Fruit fly (Drosophila melanogaster): ENCODE measurements around the gene RpS27.

Gene RpS27

dm6 chr3R:25262322-25262761 is 15.0 kb upstream of the RpS27 start, which contains the start of the genes Kdsr and CG11858 (continued):
- peak; percentile 3 for TF ChIP-seq pb (GFP tag; optimal IDR thresholded peaks at IDR 0.05)
- peak; percentile 12 for TF ChIP-seq HHEX (GFP tag; optimal IDR thresholded peaks at IDR 0.05)
- peak; percentile 16 for TF ChIP-seq Camta (GFP tag; optimal IDR thresholded peaks at IDR 0.05)
- peak; percentile 40 for TF ChIP-seq Scr (GFP tag; IDR thresholded peaks at IDR 0.05; ENCODE audit: partially characterized antibody)
- TF ChIP-seq Atf3 (GFP tag; optimal IDR thresholded peaks at IDR 0.05): peak; percentile 53
- TF ChIP-seq CG12155 (GFP tag; optimal IDR thresholded peaks at IDR 0.05): peak; percentile 54
- peak; percentile 52 for TF ChIP-seq BEAF-32 (GFP tag; optimal IDR thresholded peaks at IDR 0.05)
- no peak for TF ChIP-seq CG6854 (GFP tag; optimal IDR thresholded peaks at IDR 0.05)
- peak; percentile 63 for TF ChIP-seq exex (tag; optimal IDR thresholded peaks at IDR 0.05)
- no peak for TF ChIP-seq lab (GFP tag; optimal IDR thresholded peaks at IDR 0.05)
- no peak for TF ChIP-seq CG4328 (GFP tag; optimal IDR thresholded peaks at IDR 0.05)
- no peak for TF ChIP-seq bbx (GFP tag; IDR thresholded peaks at IDR 0.05; ENCODE audit: partially characterized antibody)
- TF ChIP-seq Taf1 (GFP tag; IDR thresholded peaks at IDR 0.05): peak; percentile 52
- no peak for TF ChIP-seq Trl (optimal IDR thresholded peaks at IDR 0.05)
- peak; percentile 36 for TF ChIP-seq Trl (GFP tag; optimal IDR thresholded peaks at IDR 0.05)
- no peak for TF ChIP-seq CG7963 (GFP tag; IDR thresholded peaks at IDR 0.05; ENCODE audit: partially characterized antibody)
- TF ChIP-seq CG30020 (tag; optimal IDR thresholded peaks at IDR 0.05): peak; percentile 46
- TF ChIP-seq bowl (GFP tag; IDR thresholded peaks at IDR 0.05): no peak
- peak in 1 of 2 experiments; percentile 68 for TF ChIP-seq bsh (GFP tag; optimal IDR thresholded peaks at IDR 0.05)
- peak; percentile 56; the same call in 1 of the 2 replicates for TF ChIP-seq unc-4 (GFP tag; IDR thresholded peaks at IDR 0.05; ENCODE audit: partially characterized antibody)
- peak; percentile 55 for TF ChIP-seq CG4854 (GFP tag; optimal IDR thresholded peaks at IDR 0.05)
- TF ChIP-seq Sox100B (GFP tag; optimal IDR thresholded peaks at IDR 0.05): no peak
- TF ChIP-seq CG13287 (GFP tag; IDR thresholded peaks at IDR 0.05; ENCODE audit: partially characterized antibody): peak; percentile 64; the same call in 1 of the 2 replicates
- TF ChIP-seq D (optimal IDR thresholded peaks at IDR 0.05): no peak
- TF ChIP-seq D (GFP tag; optimal IDR thresholded peaks at IDR 0.05): no peak
- peak; percentile 21; the same call in 1 of the 2 replicates for TF ChIP-seq HLH3B (GFP tag; IDR thresholded peaks at IDR 0.05)
- TF ChIP-seq ftz-f1 (GFP tag; optimal IDR thresholded peaks at IDR 0.05): peak; percentile 25
- peak; percentile 74 for TF ChIP-seq B-H2 (GFP tag; optimal IDR thresholded peaks at IDR 0.05)
- peak; percentile 32; the same call in 1 of the 2 replicates for TF ChIP-seq CG6272 (GFP tag; IDR thresholded peaks at IDR 0.05)
- peak; percentile 57 for TF ChIP-seq pho (GFP tag; optimal IDR thresholded peaks at IDR 0.05)
- peak; percentile 69 for TF ChIP-seq CG13424 (tag; optimal IDR thresholded peaks at IDR 0.05)
- no peak for TF ChIP-seq crc (GFP tag; optimal IDR thresholded peaks at IDR 0.05)
- peak; percentile 79 for TF ChIP-seq HmgZ (tag; optimal IDR thresholded peaks at IDR 0.05)
- TF ChIP-seq NFAT (GFP tag; IDR thresholded peaks at IDR 0.05): peak; percentile 39; the same call in 1 of the 2 replicates
- no peak for TF ChIP-seq lbe (GFP tag; optimal IDR thresholded peaks at IDR 0.05)
- peak; percentile 55; the same call in 1 of the 2 replicates for TF ChIP-seq seq (GFP tag; IDR thresholded peaks at IDR 0.05)
- TF ChIP-seq CG34224 (GFP tag; IDR thresholded peaks at IDR 0.05; ENCODE audit: partially characterized antibody): no peak
- peak; percentile 25 for TF ChIP-seq wek (GFP tag; optimal IDR thresholded peaks at IDR 0.05)
- TF ChIP-seq nau (GFP tag; optimal IDR thresholded peaks at IDR 0.05): no peak
- no peak for TF ChIP-seq Usf (GFP tag; optimal IDR thresholded peaks at IDR 0.05)
- no peak for TF ChIP-seq CG12219 (GFP tag; optimal IDR thresholded peaks at IDR 0.05)
- peak; percentile 69 for TF ChIP-seq Atf6 (GFP tag; IDR thresholded peaks at IDR 0.05)
- TF ChIP-seq CG10366 (GFP tag; IDR thresholded peaks at IDR 0.05): peak; percentile 52
- peak; percentile 58 for TF ChIP-seq gro (GFP tag; optimal IDR thresholded peaks at IDR 0.05)
- TF ChIP-seq stc (GFP tag; IDR thresholded peaks at IDR 0.05): 0 out of 2 replicates have a peak, but pooled peaks have one; percentile 10
- TF ChIP-seq CG11456 (GFP tag; IDR thresholded peaks at IDR 0.05): 0 out of 3 replicates have a peak, but pooled peaks have one; percentile 34
- peak; percentile 51 for TF ChIP-seq Spps (tag; optimal IDR thresholded peaks at IDR 0.05)
- TF ChIP-seq Fer1 (GFP tag; optimal IDR thresholded peaks at IDR 0.05): peak; percentile 77
- TF ChIP-seq CG12236 (GFP tag; optimal IDR thresholded peaks at IDR 0.05): no peak
- TF ChIP-seq CG2712 (tag; optimal IDR thresholded peaks at IDR 0.05): peak; percentile 82

All from whole organism, embryonic.